Fruit fly (Drosophila melanogaster) whole organism, embryonic: Measurements from ENCODE around the gene CG32260.
A peak's percentile ranks its signal among the peaks of the same experiment; 100 is the strongest.

Source experiments
- Ada2b ChIP-seq: fragments of 200-800 bp; sonication (Bioruptor generic); IDR thresholded peaks from 2 replicates; pipeline ENCODE4 v1.3.6; 2022; ENCODE audit warnings: missing biosample characterization, missing genetic modification characterization
- Aef1 ChIP-seq: fragments of 200-800 bp; sonication (Bioruptor generic); IDR thresholded peaks from 3 replicates; pipeline ENCODE4 v1.3.6; 2022; ENCODE audit warnings: missing biosample characterization, missing genetic modification characterization
- Asciz ChIP-seq: fragments of 200-800 bp; sonication (Bioruptor generic); optimal IDR thresholded peaks from 2 replicates; lab custom pipeline; 2017; ENCODE audit warnings: missing biosample characterization, mild to moderate bottlenecking, missing genetic modification characterization, missing genetic modification reagents
- Bgb ChIP-seq: fragments of 200-800 bp; sonication (Bioruptor generic); IDR thresholded peaks from 2 replicates; pipeline ENCODE4 v1.3.6; 2022; ENCODE audit warnings: missing biosample characterization, missing genetic modification characterization; ENCODE audit not compliant: partially characterized antibody
- CG11504 ChIP-seq: fragments of 200-800 bp; sonication (Bioruptor generic); optimal IDR thresholded peaks from 3 replicates; lab custom pipeline; 2019; ENCODE audit warnings: missing biosample characterization, mild to moderate bottlenecking, missing genetic modification characterization, moderate library complexity
- CG13287 ChIP-seq: fragments of 200-800 bp; sonication (Bioruptor generic); IDR thresholded peaks from 2 replicates; pipeline ENCODE4 v1.3.6; 2022; ENCODE audit warnings: missing biosample characterization, missing genetic modification characterization; ENCODE audit not compliant: partially characterized antibody
- CG13424 ChIP-seq: fragments of 200-800 bp; sonication (Bioruptor generic); optimal IDR thresholded peaks from 2 replicates; lab custom pipeline; 2019; ENCODE audit warnings: missing biosample characterization, mild to moderate bottlenecking, missing genetic modification characterization, moderate library complexity
- CG14667 ChIP-seq: fragments of 200-800 bp; sonication (Bioruptor generic); IDR thresholded peaks from 2 replicates; pipeline ENCODE4 v1.3.6; 2022; ENCODE audit warnings: missing biosample characterization, missing genetic modification characterization
- CG14860 ChIP-seq: fragments of 200-800 bp; sonication (Bioruptor generic); IDR thresholded peaks from 3 replicates; pipeline ENCODE4 v1.3.6; 2022; ENCODE audit warnings: missing biosample characterization, missing genetic modification characterization; ENCODE audit not compliant: partially characterized antibody
- CG1529 ChIP-seq: fragments of 200-800 bp; sonication (Bioruptor generic); optimal IDR thresholded peaks from 3 replicates; lab custom pipeline; 2018; ENCODE audit warnings: missing biosample characterization, missing genetic modification characterization
- CG17359 ChIP-seq: fragments of 200-800 bp; sonication (Bioruptor generic); optimal IDR thresholded peaks from 3 replicates; lab custom pipeline; 2018; ENCODE audit warnings: missing biosample characterization, mild to moderate bottlenecking, missing genetic modification characterization, moderate library complexity
- CG17912 ChIP-seq: fragments of 200-800 bp; sonication (Bioruptor generic); optimal IDR thresholded peaks from 2 replicates; lab custom pipeline; 2018; ENCODE audit warnings: missing biosample characterization, mild to moderate bottlenecking, missing genetic modification characterization
- CG2678 ChIP-seq: fragments of 200-800 bp; sonication (Bioruptor generic); optimal IDR thresholded peaks from 3 replicates; lab custom pipeline; 2019; ENCODE audit warnings: missing biosample characterization, mild to moderate bottlenecking, missing genetic modification characterization, moderate library complexity
- CG30403 ChIP-seq: fragments of 200-800 bp; sonication (Bioruptor generic); optimal IDR thresholded peaks from 3 replicates; lab custom pipeline; 2016; ENCODE audit warnings: missing biosample characterization, missing genetic modification characterization
- CG3065 ChIP-seq: fragments of 200-800 bp; sonication (Bioruptor generic); optimal IDR thresholded peaks from 2 replicates; lab custom pipeline; 2016; ENCODE audit warnings: missing biosample characterization, missing genetic modification characterization
- CG3847 ChIP-seq: fragments of 200-800 bp; sonication (Bioruptor generic); IDR thresholded peaks from 2 replicates; pipeline ENCODE4 v1.3.6; 2022; ENCODE audit warnings: missing biosample characterization, missing genetic modification characterization
- CG4282 ChIP-seq: fragments of 200-800 bp; sonication (Bioruptor generic); optimal IDR thresholded peaks from 2 replicates; lab custom pipeline; 2016; ENCODE audit warnings: missing biosample characterization, missing genetic modification characterization
- CG6654 ChIP-seq: fragments of 200-800 bp; sonication (Bioruptor generic); optimal IDR thresholded peaks from 2 replicates; lab custom pipeline; 2017; ENCODE audit warnings: missing biosample characterization, mild to moderate bottlenecking, missing genetic modification characterization
- CG6813 ChIP-seq: fragments of 200-800 bp; sonication (Bioruptor generic); optimal IDR thresholded peaks from 2 replicates; lab custom pipeline; 2017; ENCODE audit warnings: missing biosample characterization, missing genetic modification characterization, mild to moderate bottlenecking, moderate library complexity, missing genetic modification reagents
- CG9797 ChIP-seq: fragments of 200-800 bp; sonication (Bioruptor generic); optimal IDR thresholded peaks from 3 replicates; lab custom pipeline; 2018; ENCODE audit warnings: missing biosample characterization, mild to moderate bottlenecking, missing genetic modification characterization
- Camta ChIP-seq: fragments of 200-800 bp; sonication (Bioruptor generic); optimal IDR thresholded peaks from 2 replicates; lab custom pipeline; 2016; ENCODE audit warnings: missing biosample characterization, missing genetic modification characterization
- D ChIP-seq, 2 experiments: fragments of 200-800 bp in 1 of 2; fragments of >200 bp in 1 of 2; sonication (Bioruptor generic) in 1 of 2; optimal IDR thresholded peaks; 2 replicates in 1 of 2; 3 replicates in 1 of 2; lab custom pipeline; 2017; ENCODE audit warnings: mild to moderate bottlenecking in 1 of 2, missing biosample characterization in 1 of 2, missing genetic modification characterization in 1 of 2, missing genetic modification reagents in 1 of 2
- D19B ChIP-seq: fragments of 200-800 bp; sonication (Bioruptor generic); optimal IDR thresholded peaks from 2 replicates; lab custom pipeline; 2017; ENCODE audit warnings: missing biosample characterization, mild to moderate bottlenecking, missing genetic modification characterization
- Doc2 ChIP-seq: fragments of 200-800 bp; sonication (Bioruptor generic); IDR thresholded peaks from 2 replicates; pipeline ENCODE4 v1.3.6; 2022; ENCODE audit warnings: missing biosample characterization, missing genetic modification characterization
- Elba2 ChIP-seq: fragments of 200-800 bp; sonication (Bioruptor generic); optimal IDR thresholded peaks from 3 replicates; lab custom pipeline; 2016; ENCODE audit warnings: missing biosample characterization, missing genetic modification characterization
- HLH54F ChIP-seq: fragments of 200-800 bp; sonication (Bioruptor generic); optimal IDR thresholded peaks from 3 replicates; lab custom pipeline; 2016; ENCODE audit warnings: missing biosample characterization, missing genetic modification characterization
- HLHmδ ChIP-seq: fragments of 200-800 bp; sonication (Bioruptor generic); optimal IDR thresholded peaks from 2 replicates; lab custom pipeline; 2018; ENCODE audit warnings: missing biosample characterization, mild to moderate bottlenecking, missing genetic modification characterization, moderate library complexity
- Max ChIP-seq: fragments of 200-800 bp; sonication (Bioruptor generic); optimal IDR thresholded peaks from 2 replicates; lab custom pipeline; 2016; ENCODE audit warnings: missing biosample characterization, mild to moderate bottlenecking, missing genetic modification characterization
- Nf-YA ChIP-seq: fragments of 200-800 bp; sonication (Bioruptor generic); IDR thresholded peaks from 2 replicates; pipeline ENCODE4 v1.3.6; 2022; ENCODE audit warnings: missing biosample characterization, missing genetic modification characterization
- Oli ChIP-seq: fragments of 200-800 bp; sonication (Bioruptor generic); optimal IDR thresholded peaks from 2 replicates; lab custom pipeline; 2018; ENCODE audit warnings: missing biosample characterization, mild to moderate bottlenecking, missing genetic modification characterization, moderate library complexity
- Poxn ChIP-seq: fragments of 200-800 bp; sonication (Bioruptor generic); IDR thresholded peaks from 2 replicates; pipeline ENCODE4 v1.3.6; 2022; ENCODE audit warnings: missing biosample characterization, missing genetic modification characterization
- Sin3A ChIP-seq: fragments of >200 bp; optimal IDR thresholded peaks from 2 replicates; lab custom pipeline; 2018
- aop ChIP-seq: fragments of 200-800 bp; sonication (Bioruptor generic); IDR thresholded peaks from 2 replicates; pipeline ENCODE4 v1.3.6; 2022; ENCODE audit warnings: missing biosample characterization, missing genetic modification characterization
- ash1 ChIP-seq: fragments of 200-800 bp; sonication (Bioruptor generic); optimal IDR thresholded peaks from 2 replicates; lab custom pipeline; 2018; ENCODE audit warnings: missing biosample characterization, mild to moderate bottlenecking, missing genetic modification characterization
- ato ChIP-seq: fragments of 200-800 bp; sonication (Bioruptor generic); IDR thresholded peaks from 2 replicates; pipeline ENCODE4 v1.3.6; 2022; ENCODE audit warnings: missing biosample characterization, missing genetic modification characterization; ENCODE audit not compliant: partially characterized antibody
- dati ChIP-seq: fragments of 200-800 bp; sonication (Bioruptor generic); IDR thresholded peaks from 2 replicates; pipeline ENCODE4 v1.3.6; 2022; ENCODE audit warnings: missing biosample characterization, missing genetic modification characterization
- fd102C ChIP-seq: fragments of 200-800 bp; sonication (Bioruptor generic); optimal IDR thresholded peaks from 2 replicates; lab custom pipeline; 2018; ENCODE audit warnings: missing biosample characterization, mild to moderate bottlenecking, missing genetic modification characterization, moderate library complexity
- inv ChIP-seq: fragments of 200-800 bp; sonication (Bioruptor generic); IDR thresholded peaks from 2 replicates; pipeline ENCODE4 v1.3.6; 2022; ENCODE audit warnings: missing biosample characterization, missing genetic modification characterization; ENCODE audit not compliant: partially characterized antibody
- jing ChIP-seq: fragments of 200-800 bp; sonication (Bioruptor generic); optimal IDR thresholded peaks from 2 replicates; lab custom pipeline; 2018; ENCODE audit warnings: missing biosample characterization, mild to moderate bottlenecking, missing genetic modification characterization
- klu ChIP-seq: fragments of 200-800 bp; sonication (Bioruptor generic); IDR thresholded peaks from 2 replicates; pipeline ENCODE4 v1.3.6; 2022; ENCODE audit warnings: missing biosample characterization, missing genetic modification characterization
- lab ChIP-seq: fragments of 200-800 bp; sonication (Bioruptor generic); optimal IDR thresholded peaks from 3 replicates; lab custom pipeline; 2017; ENCODE audit warnings: missing biosample characterization, missing genetic modification characterization, mild to moderate bottlenecking, moderate library complexity, missing genetic modification reagents
- pb ChIP-seq: fragments of 200-800 bp; sonication (Bioruptor generic); optimal IDR thresholded peaks from 3 replicates; lab custom pipeline; 2016; ENCODE audit warnings: missing biosample characterization, missing genetic modification characterization
- row ChIP-seq: fragments of 200-800 bp; sonication (Bioruptor generic); IDR thresholded peaks from 3 replicates; pipeline ENCODE4 v1.3.6; 2022; ENCODE audit warnings: missing biosample characterization, missing genetic modification characterization
- slbo ChIP-seq: fragments of 200-800 bp; sonication (Bioruptor generic); IDR thresholded peaks from 2 replicates; pipeline ENCODE4 v1.3.6; 2022; ENCODE audit warnings: missing biosample characterization, missing genetic modification characterization
- slou ChIP-seq: fragments of 200-800 bp; sonication (Bioruptor generic); optimal IDR thresholded peaks from 3 replicates; lab custom pipeline; 2016; ENCODE audit warnings: missing biosample characterization, missing genetic modification characterization
- slp2 ChIP-seq: fragments of 200-800 bp; sonication (Bioruptor generic); optimal IDR thresholded peaks from 2 replicates; lab custom pipeline; 2016; ENCODE audit warnings: missing biosample characterization, missing genetic modification characterization
- tll ChIP-seq, 2 experiments: fragments of 200-800 bp in 1 of 2; fragments of >200 bp in 1 of 2; sonication (Bioruptor generic) in 1 of 2; optimal IDR thresholded peaks; 2 replicates each; lab custom pipeline; 2017 to 2019; ENCODE audit warnings: missing biosample characterization in 2 of 2, missing genetic modification characterization in 2 of 2, mild to moderate bottlenecking in 1 of 2, moderate library complexity in 1 of 2
- unc-4 ChIP-seq: fragments of 200-800 bp; sonication (Bioruptor generic); IDR thresholded peaks from 2 replicates; pipeline ENCODE4 v1.3.6; 2022; ENCODE audit warnings: missing biosample characterization, missing genetic modification characterization; ENCODE audit not compliant: partially characterized antibody
- wek ChIP-seq: fragments of 200-800 bp; sonication (Bioruptor generic); optimal IDR thresholded peaks from 3 replicates; lab custom pipeline; 2018; ENCODE audit warnings: missing biosample characterization, mild to moderate bottlenecking, missing genetic modification characterization, moderate library complexity

Gene CG32260

dm6 chr3L:4122185-4122767, 19.9 kb upstream of the CG32260 start, which contains the start of gene Chd64 (continued):
- no peak for TF ChIP-seq Poxn (GFP tag; lab: Robert Waterston, UW)
- peak; percentile 17 for TF ChIP-seq CG17912 (GFP tag; lab: Kevin White, UChicago)
- no peak for TF ChIP-seq HLH54F (GFP tag; lab: Kevin White, UChicago)
- TF ChIP-seq CG4282, result no peak
- peak; percentile 67 for TF ChIP-seq CG6813 (GFP tag; lab: Kevin White, UChicago)
- TF ChIP-seq CG14860, result peak; percentile 26; the same call in 1 of the 3 replicates
- no peak for TF ChIP-seq aop (GFP tag; lab: Robert Waterston, UW)
- peak; percentile 62; the same call in 1 of the 2 replicates for TF ChIP-seq Bgb (GFP tag; lab: Robert Waterston, UW)
- no peak for TF ChIP-seq CG11504 (tag; lab: Kevin White, UChicago)
- TF ChIP-seq CG3847 (GFP tag; lab: Robert Waterston, UW), result peak; percentile 22; the same call in 1 of the 2 replicates
- TF ChIP-seq pb (GFP tag; lab: Kevin White, UChicago), result peak; percentile 7
- no peak for TF ChIP-seq Elba2 (GFP tag; lab: Kevin White, UChicago)
- no peak for TF ChIP-seq CG3065 (GFP tag; lab: Kevin White, UChicago)
- no peak for TF ChIP-seq dati (GFP tag; lab: Robert Waterston, UW)
- TF ChIP-seq jing (GFP tag; lab: Kevin White, UChicago), result no peak
- TF ChIP-seq Sin3A (lab: Kevin White, UChicago), result no peak
- no peak for TF ChIP-seq wek (GFP tag; lab: Kevin White, UChicago)
- TF ChIP-seq CG13424, result no peak
- no peak for TF ChIP-seq Camta
- TF ChIP-seq klu (GFP tag; lab: Robert Waterston, UW), result no peak
- no peak for TF ChIP-seq HLHmδ
- peak; percentile 8 for TF ChIP-seq ash1 (GFP tag; lab: Kevin White, UChicago)
- TF ChIP-seq CG14667 (GFP tag; lab: Robert Waterston, UW), result no peak
- 0 out of 2 replicates have a peak, but pooled peaks have one; percentile 51 for TF ChIP-seq unc-4 (GFP tag; lab: Robert Waterston, UW)
- peak; percentile 84 for TF ChIP-seq lab (GFP tag; lab: Kevin White, UChicago)
- TF ChIP-seq CG2678 (tag; lab: Kevin White, UChicago), result peak; percentile 67
- peak; percentile 37 for TF ChIP-seq CG30403 (GFP tag; lab: Kevin White, UChicago)
- TF ChIP-seq inv (GFP tag; lab: Robert Waterston, UW), result no peak
- TF ChIP-seq D19B (GFP tag; lab: Kevin White, UChicago), result no peak
- no peak for TF ChIP-seq Nf-YA
- peak; percentile 47 for TF ChIP-seq CG17359
- TF ChIP-seq slbo (GFP tag; lab: Robert Waterston, UW), result peak; percentile 36
- no peak for TF ChIP-seq D (optimal IDR thresholded peaks at IDR 0.05; lab: Kevin White, UChicago)
- no peak for TF ChIP-seq D (GFP tag; optimal IDR thresholded peaks at IDR 0.05; lab: Kevin White, UChicago)
- TF ChIP-seq Asciz (GFP tag; lab: Kevin White, UChicago), result peak; percentile 24
- TF ChIP-seq slou, result no peak
- no peak for TF ChIP-seq slp2 (GFP tag; lab: Kevin White, UChicago)
- TF ChIP-seq Ada2b (GFP tag; lab: Robert Waterston, UW), result peak; percentile 5; the same call in 1 of the 2 replicates
- TF ChIP-seq CG13287, result peak; percentile 80
- TF ChIP-seq Max (GFP tag; lab: Kevin White, UChicago), result no peak
- TF ChIP-seq row (GFP tag; lab: Robert Waterston, UW), result peak; percentile 50; the same call in 2 of the 3 replicates
- no peak for TF ChIP-seq CG6654 (GFP tag; lab: Kevin White, UChicago)
- TF ChIP-seq Aef1 (GFP tag; lab: Robert Waterston, UW), result no peak
- no peak for TF ChIP-seq tll (GFP tag; optimal IDR thresholded peaks at IDR 0.05; lab: Kevin White, UChicago)
- no peak for TF ChIP-seq Doc2
- peak; percentile 51; the same call in 1 of the 2 replicates for TF ChIP-seq ato
- TF ChIP-seq Oli, result no peak
- no peak for TF ChIP-seq fd102C (GFP tag; lab: Kevin White, UChicago)
- TF ChIP-seq CG1529 (GFP tag; lab: Kevin White, UChicago), result peak; percentile 19
- no peak for TF ChIP-seq CG9797 (GFP tag; lab: Kevin White, UChicago)
